Worm (Caenorhabditis elegans) whole organism, L2 larva: Measurements from ENCODE around the gene K01D12.9.

Source experiments
- egl-27 ChIP-seq: sonication (generic microtip); optimal IDR thresholded peaks from 3 replicates; lab custom pipeline; 2017; ENCODE audit warnings: missing biosample characterization, missing genetic modification reagents, missing genetic modification characterization
- unc-62 ChIP-seq: fragments of 150-350 bp; optimal IDR thresholded peaks from 2 replicates; lab custom pipeline; 2014; ENCODE audit warnings: missing biosample characterization, missing genetic modification reagents, missing genetic modification characterization

- TF ChIP-seq unc-62 (GFP tag; lab: Kevin White, UChicago) = no peak
- TF ChIP-seq egl-27 (tag; lab: Kevin White, UChicago) = no peak
Observed at ce11 chrV:12395699-12396098, 8.7 kb downstream of the K01D12.9 start, which contains the start of gene twk-14.
